Fruit fly (Drosophila melanogaster) whole organism, wandering third instar larva: ENCODE data around the gene slmo.

Experiments
- Abd-B ChIP-seq: fragments of >200 bp; optimal IDR thresholded peaks from 2 replicates; lab custom pipeline; 2017; ENCODE audit warnings: missing biosample characterization, missing genetic modification characterization
- CG32264 ChIP-seq: fragments of 200-800 bp; sonication (Bioruptor generic); optimal IDR thresholded peaks from 2 replicates; lab custom pipeline; 2016; ENCODE audit warnings: missing biosample characterization, missing genetic modification characterization
- CG9705 ChIP-seq: fragments of 200-800 bp; sonication (Bioruptor generic); optimal IDR thresholded peaks from 2 replicates; lab custom pipeline; 2018; ENCODE audit warnings: missing biosample characterization, mild to moderate bottlenecking, missing genetic modification characterization
- CrebA ChIP-seq: fragments of 200-800 bp; sonication (Bioruptor generic); optimal IDR thresholded peaks from 2 replicates; lab custom pipeline; 2016; ENCODE audit warnings: missing biosample characterization, mild to moderate bottlenecking, missing genetic modification characterization, borderline replicate concordance
- Dfd ChIP-seq: fragments of >200 bp; optimal IDR thresholded peaks from 2 replicates; lab custom pipeline; 2017; ENCODE audit warnings: missing biosample characterization, missing genetic modification characterization
- Dif ChIP-seq: fragments of 200-275, 200-300 bp; sonication (Bioruptor generic); optimal IDR thresholded peaks from 2 replicates; lab custom pipeline; 2018; ENCODE audit warnings: missing biosample characterization, missing genetic modification characterization; ENCODE audit not compliant: partially characterized antibody
- GATAd ChIP-seq: sonication (Bioruptor generic); optimal IDR thresholded peaks from 2 replicates; lab custom pipeline; 2016; ENCODE audit warnings: missing biosample characterization, missing genetic modification characterization
- HLH106 ChIP-seq: fragments of 200-800 bp; optimal IDR thresholded peaks from 3 replicates; lab custom pipeline; 2019; ENCODE audit warnings: missing biosample characterization, mild to moderate bottlenecking, missing genetic modification characterization, moderate library complexity
- Hnf4 ChIP-seq: fragments of 200-800 bp; sonication (Bioruptor generic); optimal IDR thresholded peaks from 2 replicates; lab custom pipeline; 2016; ENCODE audit warnings: missing biosample characterization, mild to moderate bottlenecking, missing genetic modification characterization
- Hr78 ChIP-seq: fragments of >200 bp; optimal IDR thresholded peaks from 2 replicates; lab custom pipeline; 2017; ENCODE audit warnings: missing biosample characterization, missing genetic modification characterization
- Hr83 ChIP-seq: fragments of 200-300 bp; sonication (Bioruptor generic); optimal IDR thresholded peaks from 2 replicates; lab custom pipeline; 2016; ENCODE audit warnings: missing biosample characterization, mild to moderate bottlenecking, missing genetic modification characterization, moderate library complexity; ENCODE audit not compliant: poor library complexity, severe bottlenecking
- Jra ChIP-seq: sonication (Bioruptor generic); optimal IDR thresholded peaks from 2 replicates; lab custom pipeline; 2016; ENCODE audit warnings: missing biosample characterization, missing genetic modification characterization
- Mio ChIP-seq: sonication (Bioruptor generic); optimal IDR thresholded peaks from 2 replicates; lab custom pipeline; 2016; ENCODE audit warnings: missing biosample characterization, missing genetic modification characterization
- Myc ChIP-seq: fragments of >200 bp; optimal IDR thresholded peaks from 2 replicates; lab custom pipeline; 2017
- N ChIP-seq: fragments of >200 bp; optimal IDR thresholded peaks from 2 replicates; lab custom pipeline; 2018; ENCODE audit warnings: missing biosample characterization, missing external identifiers, missing genetic modification characterization
- OdsH ChIP-seq: fragments of 200-800 bp; sonication (Bioruptor generic); optimal IDR thresholded peaks from 2 replicates; lab custom pipeline; 2016; ENCODE audit warnings: missing biosample characterization, mild to moderate bottlenecking, missing genetic modification characterization
- Rel ChIP-seq, 2 experiments: fragments of 200-800 bp; sonication (Bioruptor generic) in 1 of 2; optimal IDR thresholded peaks; 2 replicates in 1 of 2; 3 replicates in 1 of 2; lab custom pipeline; 2016 to 2019; ENCODE audit warnings: mild to moderate bottlenecking in 2 of 2, missing biosample characterization in 2 of 2, missing genetic modification characterization in 2 of 2, moderate library complexity in 1 of 2
- Sp1 ChIP-seq: fragments of 200-800 bp; sonication (Bioruptor generic); optimal IDR thresholded peaks from 3 replicates; lab custom pipeline; 2019; ENCODE audit warnings: missing biosample characterization, mild to moderate bottlenecking, missing genetic modification characterization, moderate library complexity
- Vsx2 ChIP-seq: fragments of 200-300, 225-300 bp; sonication (Bioruptor generic); optimal IDR thresholded peaks from 2 replicates; lab custom pipeline; 2018; ENCODE audit warnings: missing biosample characterization, missing genetic modification characterization; ENCODE audit not compliant: partially characterized antibody
- br ChIP-seq: fragments of 200-800 bp; sonication (Bioruptor generic); optimal IDR thresholded peaks from 2 replicates; lab custom pipeline; 2016; ENCODE audit warnings: missing biosample characterization, missing genetic modification characterization
- brk ChIP-seq: fragments of 200-800 bp; sonication (Bioruptor generic); optimal IDR thresholded peaks from 2 replicates; lab custom pipeline; 2016; ENCODE audit warnings: missing biosample characterization, mild to moderate bottlenecking, missing genetic modification characterization
- dl ChIP-seq, 2 experiments: fragments of 175-275, 200-275 bp in 1 of 2; fragments of 200-275 bp in 1 of 2; sonication (Bioruptor generic); optimal IDR thresholded peaks; lab custom pipeline; 2018; ENCODE audit warnings: mild to moderate bottlenecking in 2 of 2, missing biosample characterization in 2 of 2, missing genetic modification characterization in 2 of 2, moderate library complexity in 2 of 2; ENCODE audit not compliant: partially characterized antibody in 2 of 2, insufficient read depth in 1 of 2
- dmrt93B ChIP-seq: fragments of 200-800 bp; sonication (Bioruptor generic); optimal IDR thresholded peaks from 2 replicates; lab custom pipeline; 2018; ENCODE audit warnings: missing biosample characterization, mild to moderate bottlenecking, missing genetic modification characterization
- dsf ChIP-seq: sonication (Bioruptor generic); optimal IDR thresholded peaks from 2 replicates; lab custom pipeline; 2016; ENCODE audit warnings: missing biosample characterization, missing genetic modification characterization, borderline replicate concordance
- ey ChIP-seq: fragments of 200-800 bp; sonication (Bioruptor generic); optimal IDR thresholded peaks from 2 replicates; lab custom pipeline; 2016; ENCODE audit warnings: missing biosample characterization, missing genetic modification characterization
- foxo ChIP-seq, 2 experiments: fragments of 200-800 bp; sonication (Bioruptor generic); optimal IDR thresholded peaks; 2 replicates in 1 of 2; 3 replicates in 1 of 2; lab custom pipeline; 2016 to 2017; ENCODE audit warnings: missing biosample characterization in 2 of 2, missing genetic modification characterization in 2 of 2
- fru ChIP-seq: fragments of 200-800 bp; sonication (Bioruptor generic); optimal IDR thresholded peaks from 3 replicates; lab custom pipeline; 2016; ENCODE audit warnings: missing biosample characterization, mild to moderate bottlenecking, missing genetic modification characterization
- h ChIP-seq: fragments of 200-800 bp; sonication (Bioruptor generic); optimal IDR thresholded peaks from 3 replicates; lab custom pipeline; 2016; ENCODE audit warnings: missing biosample characterization, mild to moderate bottlenecking, missing genetic modification characterization
- jim ChIP-seq: fragments of 175-275, 200-325 bp; sonication (Bioruptor generic); optimal IDR thresholded peaks from 2 replicates; lab custom pipeline; 2016; ENCODE audit warnings: missing biosample characterization, mild to moderate bottlenecking, missing genetic modification characterization
- pan ChIP-seq: fragments of >200 bp; optimal IDR thresholded peaks from 2 replicates; lab custom pipeline; 2017
- psq ChIP-seq: fragments of 200-800 bp; sonication (Bioruptor generic); optimal IDR thresholded peaks from 3 replicates; lab custom pipeline; 2017; ENCODE audit warnings: missing biosample characterization, mild to moderate bottlenecking, missing genetic modification characterization, moderate library complexity
- rgr ChIP-seq: fragments of 200-800 bp; sonication (Bioruptor generic); optimal IDR thresholded peaks from 3 replicates; lab custom pipeline; 2016; ENCODE audit warnings: missing biosample characterization, mild to moderate bottlenecking, missing genetic modification characterization
- sage ChIP-seq: fragments of 200-800 bp; sonication (Bioruptor generic); optimal IDR thresholded peaks from 2 replicates; lab custom pipeline; 2016; ENCODE audit warnings: missing biosample characterization, mild to moderate bottlenecking, missing genetic modification characterization
- sv ChIP-seq: fragments of 200-800 bp; sonication (Bioruptor generic); optimal IDR thresholded peaks from 3 replicates; lab custom pipeline; 2016; ENCODE audit warnings: missing biosample characterization, missing genetic modification characterization
- tai ChIP-seq: sonication (Bioruptor generic); optimal IDR thresholded peaks from 2 replicates; lab custom pipeline; 2016; ENCODE audit warnings: missing biosample characterization, missing genetic modification characterization
- usp ChIP-seq: fragments of >200 bp; optimal IDR thresholded peaks from 2 replicates; lab custom pipeline; 2017; ENCODE audit warnings: missing biosample characterization, missing genetic modification characterization
- woc ChIP-seq: sonication (Bioruptor generic); optimal IDR thresholded peaks from 2 replicates; lab custom pipeline; 2016; ENCODE audit warnings: missing biosample characterization, mild to moderate bottlenecking, missing genetic modification characterization

The slmo gene

dm6 chr2L:6053874-6054469 lies 5.5 kb upstream of the slmo start, which contains the start of gene CG13995:
Gene CG13995, plus strand, starts transcription at chr2L:6054302.
- TF ChIP-seq CG9705 (GFP tag; lab: Kevin White, UChicago) (no peak), tai (GFP tag; lab: Kevin White, UChicago) (no peak), OdsH (GFP tag; lab: Kevin White, UChicago) (no peak), Dif (peak; percentile 33)

DNA sequence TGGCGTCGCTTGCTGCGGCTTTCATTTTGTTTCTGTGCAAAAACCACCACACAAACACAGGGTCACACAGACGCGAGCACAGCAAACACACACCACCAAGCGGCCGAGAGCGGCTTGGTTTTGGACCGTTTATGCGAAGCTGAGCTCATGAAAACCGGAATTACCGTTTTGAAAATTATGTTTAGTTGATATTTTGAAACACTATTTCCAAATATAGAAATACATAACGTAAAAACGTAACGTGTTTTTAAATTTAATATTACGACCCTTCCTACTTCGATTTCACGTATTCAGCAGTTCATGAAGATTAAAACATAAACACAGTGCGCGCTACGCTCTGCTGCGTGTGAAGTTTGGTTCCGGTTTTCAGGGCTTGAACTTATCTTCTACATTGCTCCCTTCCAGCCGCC lies 2.7 kb upstream of the slmo start:
- TF ChIP-seq dmrt93B (GFP tag; lab: Kevin White, UChicago), result peak; percentile 75
- TF ChIP-seq br (GFP tag; lab: Kevin White, UChicago), result peak; percentile 97
- peak; percentile 98 for TF ChIP-seq rgr (GFP tag; lab: Kevin White, UChicago)
- TF ChIP-seq CG9705 (GFP tag; lab: Kevin White, UChicago), result peak; percentile 91
- peak; percentile 92 to 95 for TF ChIP-seq foxo (GFP tag; optimal IDR thresholded peaks at IDR 0.05; lab: Kevin White, UChicago)
- peak; percentile 96 for TF ChIP-seq OdsH (GFP tag; lab: Kevin White, UChicago)
- peak; percentile 90 for TF ChIP-seq psq
- peak; percentile 57 for TF ChIP-seq Hr83 (GFP tag; lab: Kevin White, UChicago)
- TF ChIP-seq CrebA (GFP tag; lab: Kevin White, UChicago), result no peak
- peak; percentile 94 for TF ChIP-seq Hnf4 (GFP tag; lab: Kevin White, UChicago)
- no peak for TF ChIP-seq N (GFP tag; lab: Kevin White, UChicago)
- TF ChIP-seq dsf (GFP tag; lab: Kevin White, UChicago), result peak; percentile 76
- TF ChIP-seq usp (GFP tag; lab: Kevin White, UChicago), result no peak
- peak; percentile 98 for TF ChIP-seq fru (GFP tag; lab: Kevin White, UChicago)
- peak; percentile 97 for TF ChIP-seq Sp1
- peak; percentile 93 for TF ChIP-seq ey (GFP tag; lab: Kevin White, UChicago)
- no peak for TF ChIP-seq GATAd (GFP tag; lab: Kevin White, UChicago)
- TF ChIP-seq sage (GFP tag; lab: Kevin White, UChicago), result peak; percentile 88
- no peak for TF ChIP-seq Dif
- no peak for TF ChIP-seq pan (lab: Kevin White, UChicago)
- peak; percentile 53 for TF ChIP-seq Mio (GFP tag; lab: Kevin White, UChicago)
- TF ChIP-seq sv (GFP tag; lab: Kevin White, UChicago), result peak; percentile 97
- TF ChIP-seq Hr78 (GFP tag; lab: Kevin White, UChicago), result no peak
- TF ChIP-seq jim (GFP tag; lab: Kevin White, UChicago), result no peak
- peak; percentile 94 for TF ChIP-seq HLH106
- peak; percentile 93 for TF ChIP-seq woc (GFP tag; lab: Kevin White, UChicago)
- peak; percentile 87 for TF ChIP-seq Rel (GFP tag; optimal IDR thresholded peaks at IDR 0.05; lab: Kevin White, UChicago)
- peak; percentile 88 for TF ChIP-seq Rel (tag; optimal IDR thresholded peaks at IDR 0.05; lab: Kevin White, UChicago)
- peak; percentile 98 for TF ChIP-seq h (GFP tag; lab: Kevin White, UChicago)
- TF ChIP-seq CG32264 (GFP tag; lab: Kevin White, UChicago), result peak; percentile 90
- peak; percentile 64 for TF ChIP-seq Jra (GFP tag; lab: Kevin White, UChicago)
- TF ChIP-seq, all 38 proteins: peak for 22

DNA sequence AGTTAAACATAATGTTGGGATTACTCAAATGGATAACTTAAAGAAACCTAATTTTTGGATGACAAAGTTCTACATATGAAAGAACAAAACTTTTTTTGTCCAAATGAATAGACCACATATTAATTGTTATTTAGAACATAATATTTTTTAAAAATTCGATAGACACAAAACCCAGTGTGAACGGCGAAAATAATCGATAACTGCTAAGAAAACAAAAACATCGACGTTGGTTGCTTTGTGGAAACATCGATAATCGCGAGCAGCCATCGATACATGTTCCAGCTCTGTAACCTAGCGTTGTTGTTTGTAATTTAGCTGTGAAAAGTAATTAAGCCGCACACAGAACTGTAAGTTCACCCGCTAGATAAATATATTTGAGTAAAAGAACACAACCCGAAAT lies 2.1 kb upstream of the slmo start, which contains the start of gene CG9135:
Gene CG9135 (plus strand): TSS at position 226 of the 400 bp plus-strand sequence.
- TF ChIP-seq OdsH (GFP tag; lab: Kevin White, UChicago) (no peak), br (GFP tag; lab: Kevin White, UChicago) (no peak), GATAd (GFP tag; lab: Kevin White, UChicago) (no peak), fru (GFP tag; lab: Kevin White, UChicago) (no peak), Myc (lab: Kevin White, UChicago) (no peak), foxo (GFP tag; optimal IDR thresholded peaks at IDR 0.05; lab: Kevin White, UChicago) (no peak), ey (GFP tag; lab: Kevin White, UChicago) (no peak), dmrt93B (GFP tag; lab: Kevin White, UChicago) (no peak), Hr83 (GFP tag; lab: Kevin White, UChicago) (peak; percentile 46), CG9705 (GFP tag; lab: Kevin White, UChicago) (no peak), Rel (GFP tag; optimal IDR thresholded peaks at IDR 0.05; lab: Kevin White, UChicago) (no peak), Rel (tag; optimal IDR thresholded peaks at IDR 0.05; lab: Kevin White, UChicago) (no peak), psq (no peak), jim (GFP tag; lab: Kevin White, UChicago) (no peak), Mio (GFP tag; lab: Kevin White, UChicago) (no peak), HLH106 (peak; percentile 9), brk (GFP tag; lab: Kevin White, UChicago) (no peak), tai (GFP tag; lab: Kevin White, UChicago) (no peak), Abd-B (GFP tag; lab: Kevin White, UChicago) (no peak), Vsx2 (GFP tag; lab: Kevin White, UChicago) (no peak), rgr (GFP tag; lab: Kevin White, UChicago) (no peak), Hnf4 (GFP tag; lab: Kevin White, UChicago) (no peak), Jra (GFP tag; lab: Kevin White, UChicago) (peak; percentile 29), sv (GFP tag; lab: Kevin White, UChicago) (no peak), woc (GFP tag; lab: Kevin White, UChicago) (no peak), Dfd (no peak), dl (GFP tag; optimal IDR thresholded peaks at IDR 0.05; lab: Kevin White, UChicago; ENCODE audit: insufficient read depth in 1 of 2, partially characterized antibody in 2 of 2) (no peak)
